Worm (Caenorhabditis elegans): Measurements from ENCODE around the gene rbm-34.

DNA sequence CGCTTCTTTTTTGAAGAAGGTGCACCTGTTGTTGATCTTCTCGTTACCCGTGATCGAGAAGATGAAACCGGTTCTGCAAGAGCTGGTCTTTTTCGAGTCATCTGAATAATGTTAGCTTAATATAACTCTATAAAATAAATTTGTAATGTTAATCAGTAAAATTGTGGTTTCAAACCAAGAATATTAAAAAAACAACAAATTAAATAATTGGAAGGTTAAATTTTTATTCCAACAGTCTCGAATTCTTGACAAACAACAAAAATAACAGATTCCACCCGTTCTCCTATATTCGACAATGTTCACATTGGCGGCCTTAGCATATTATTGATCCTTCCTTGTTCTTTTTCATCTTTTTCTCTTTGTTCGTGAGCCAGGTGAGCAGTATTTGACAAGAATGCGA is 6.9 kb downstream of the rbm-34 start, which contains the start of gene mig-32:
- TF ChIP-seq hnd-1 (tag; optimal IDR thresholded peaks at IDR 0.05) (no peak), B0310.2 (tag; optimal IDR thresholded peaks at IDR 0.05) (no peak), hmbx-1 (tag; optimal IDR thresholded peaks at IDR 0.05) (no peak), ama-1 (optimal IDR thresholded peaks at IDR 0.05) (no peak), ceh-13 (GFP tag; optimal IDR thresholded peaks at IDR 0.05) (no peak), ceh-36 (tag; optimal IDR thresholded peaks at IDR 0.05) (no peak), aly-1 (tag; optimal IDR thresholded peaks at IDR 0.05) (no peak), F13C5.2 (tag; optimal IDR thresholded peaks at IDR 0.05) (no peak), hmg-4 (GFP tag; optimal IDR thresholded peaks at IDR 0.05) (no peak), scrt-1 (GFP tag; IDR thresholded peaks at IDR 0.05) (no peak), tbx-37 (GFP tag; conservative IDR thresholded peaks at IDR 0.05) (no peak), sea-1 (GFP tag; conservative IDR thresholded peaks at IDR 0.05) (no peak), pes-1 (GFP tag; IDR thresholded peaks at IDR 0.05) (no peak), ets-7 (tag; optimal IDR thresholded peaks at IDR 0.05) (no peak)

Measured in whole organism, early embryonic.